Fruit fly (Drosophila melanogaster) whole organism, embryonic: ENCODE data around the gene SP555.

Experiments
- Adf1 ChIP-seq: fragments of 200-800 bp; sonication (Bioruptor generic); IDR thresholded peaks from 2 replicates; pipeline ENCODE4 v1.3.6; 2022; ENCODE audit warnings: missing biosample characterization, missing genetic modification characterization
- CG1024 ChIP-seq: fragments of 200-800 bp; sonication (Bioruptor generic); IDR thresholded peaks from 2 replicates; pipeline ENCODE4 v1.3.6; 2022; ENCODE audit warnings: missing biosample characterization, missing genetic modification characterization
- CG10462 ChIP-seq: fragments of 200-800 bp; sonication (Bioruptor generic); optimal IDR thresholded peaks from 2 replicates; lab custom pipeline; 2016; ENCODE audit warnings: missing biosample characterization, missing genetic modification characterization
- CG11085 ChIP-seq: fragments of 200-800 bp; sonication (Bioruptor generic); IDR thresholded peaks from 2 replicates; pipeline ENCODE4 v1.3.6; 2022; ENCODE audit warnings: missing biosample characterization, missing genetic modification characterization
- CG11456 ChIP-seq: fragments of 200-800 bp; sonication (Bioruptor generic); IDR thresholded peaks from 3 replicates; pipeline ENCODE4 v1.3.6; 2022; ENCODE audit warnings: missing biosample characterization, missing genetic modification characterization
- CG13894 ChIP-seq: fragments of 200-800 bp; sonication (Bioruptor generic); optimal IDR thresholded peaks from 3 replicates; lab custom pipeline; 2018; ENCODE audit warnings: missing biosample characterization, mild to moderate bottlenecking, missing genetic modification characterization, moderate library complexity
- CG17568 ChIP-seq: fragments of 200-800 bp; sonication (Bioruptor generic); optimal IDR thresholded peaks from 2 replicates; lab custom pipeline; 2018; ENCODE audit warnings: missing biosample characterization, mild to moderate bottlenecking, missing genetic modification characterization, moderate library complexity
- CG17802 ChIP-seq: fragments of 200-800 bp; sonication (Bioruptor generic); optimal IDR thresholded peaks from 2 replicates; lab custom pipeline; 2018; ENCODE audit warnings: missing biosample characterization, mild to moderate bottlenecking, missing genetic modification characterization, moderate library complexity
- CG2875 ChIP-seq: fragments of 200-800 bp; sonication (Bioruptor generic); optimal IDR thresholded peaks from 2 replicates; lab custom pipeline; 2017; ENCODE audit warnings: missing biosample characterization, mild to moderate bottlenecking, missing genetic modification characterization, missing genetic modification reagents
- CG32772 ChIP-seq: fragments of 200-800 bp; sonication (Bioruptor generic); IDR thresholded peaks from 2 replicates; pipeline ENCODE4 v1.3.6; 2022; ENCODE audit warnings: missing biosample characterization, missing genetic modification characterization
- CG3726 ChIP-seq: fragments of 200-800 bp; sonication (Bioruptor generic); IDR thresholded peaks from 3 replicates; pipeline ENCODE4, ENCODE4 v1.3.6; 2022; ENCODE audit warnings: missing biosample characterization, missing genetic modification characterization
- CG4360 ChIP-seq: fragments of 200-800 bp; sonication (Bioruptor generic); IDR thresholded peaks from 2 replicates; pipeline ENCODE4 v1.3.6; 2022; ENCODE audit warnings: missing biosample characterization, missing genetic modification characterization
- CG43689 ChIP-seq: fragments of 200-800 bp; sonication (Bioruptor generic); IDR thresholded peaks from 2 replicates; pipeline ENCODE4 v1.3.6; 2022; ENCODE audit warnings: missing biosample characterization, missing genetic modification characterization
- CG6175 ChIP-seq: fragments of 200-800 bp; sonication (Bioruptor generic); IDR thresholded peaks from 3 replicates; pipeline ENCODE4 v1.3.6; 2022; ENCODE audit warnings: missing biosample characterization, missing genetic modification characterization
- CG7271 ChIP-seq: fragments of 200-800 bp; sonication (Bioruptor generic); optimal IDR thresholded peaks from 2 replicates; lab custom pipeline; 2018; ENCODE audit warnings: missing biosample characterization, mild to moderate bottlenecking, missing genetic modification characterization, moderate library complexity
- CG8290 ChIP-seq, 3 experiments: fragments of 200-800 bp; sonication (Bioruptor generic); optimal IDR thresholded peaks; 2 replicates each; lab custom pipeline; 2016 to 2019; ENCODE audit warnings: missing biosample characterization in 3 of 3, missing genetic modification characterization in 3 of 3, mild to moderate bottlenecking in 2 of 3, moderate library complexity in 1 of 3
- CG8359 ChIP-seq: fragments of 200-800 bp; sonication (Bioruptor generic); optimal IDR thresholded peaks from 2 replicates; lab custom pipeline; 2017; ENCODE audit warnings: missing biosample characterization, mild to moderate bottlenecking, missing genetic modification characterization, borderline replicate concordance
- CoRest ChIP-seq: fragments of 200-800 bp; sonication (Bioruptor generic); optimal IDR thresholded peaks from 3 replicates; lab custom pipeline; 2018; ENCODE audit warnings: missing biosample characterization, mild to moderate bottlenecking, missing genetic modification characterization, moderate library complexity
- D19B ChIP-seq: fragments of 200-800 bp; sonication (Bioruptor generic); optimal IDR thresholded peaks from 2 replicates; lab custom pipeline; 2017; ENCODE audit warnings: missing biosample characterization, mild to moderate bottlenecking, missing genetic modification characterization
- Fer2 ChIP-seq: fragments of 200-800 bp; sonication (Bioruptor generic); optimal IDR thresholded peaks from 2 replicates; lab custom pipeline; 2018; ENCODE audit warnings: missing biosample characterization, mild to moderate bottlenecking, missing genetic modification characterization, moderate library complexity
- HLH4C ChIP-seq: fragments of 200-800 bp; sonication (Bioruptor generic); IDR thresholded peaks from 3 replicates; pipeline ENCODE4 v1.3.6; 2022; ENCODE audit warnings: missing biosample characterization, missing genetic modification characterization; ENCODE audit not compliant: partially characterized antibody
- Jarid2 ChIP-seq: fragments of 200-800 bp; sonication (Bioruptor generic); optimal IDR thresholded peaks from 3 replicates; lab custom pipeline; 2017; ENCODE audit warnings: mild to moderate bottlenecking, missing biosample characterization, missing genetic modification reagents, missing genetic modification characterization
- Sin3A ChIP-seq: fragments of >200 bp; optimal IDR thresholded peaks from 2 replicates; lab custom pipeline; 2018
- Stat92E ChIP-seq, 3 experiments: fragments of >200 bp in 2 of 3; fragments of 200-800 bp in 1 of 3; sonication (Bioruptor generic) in 1 of 3; optimal IDR thresholded peaks; 2 replicates each; lab custom pipeline; 2017 to 2019; ENCODE audit warnings: missing biosample characterization in 3 of 3, missing genetic modification characterization in 3 of 3, mild to moderate bottlenecking in 1 of 3, moderate library complexity in 1 of 3
- Tbp ChIP-seq: fragments of >200 bp; optimal IDR thresholded peaks from 2 replicates; lab custom pipeline; 2018; ENCODE audit warnings: missing biosample characterization, missing genetic modification characterization
- Usf ChIP-seq: fragments of 200-800 bp; sonication (Bioruptor generic); optimal IDR thresholded peaks from 2 replicates; lab custom pipeline; 2017; ENCODE audit warnings: missing genotype, missing biosample characterization, missing genetic modification characterization
- ac ChIP-seq: fragments of 200-800 bp; sonication (Bioruptor generic); optimal IDR thresholded peaks from 3 replicates; lab custom pipeline; 2017; ENCODE audit warnings: missing biosample characterization, mild to moderate bottlenecking, missing genetic modification characterization
- chn ChIP-seq: fragments of 200-800 bp; sonication (Bioruptor generic); optimal IDR thresholded peaks from 2 replicates; lab custom pipeline; 2016; ENCODE audit warnings: missing biosample characterization, missing genetic modification characterization
- ci ChIP-seq: fragments of 200-800 bp; sonication (Bioruptor generic); IDR thresholded peaks from 3 replicates; pipeline ENCODE4 v1.3.6; 2022; ENCODE audit warnings: missing biosample characterization, missing genetic modification characterization
- croc ChIP-seq: fragments of 200-800 bp; sonication (Bioruptor generic); conservative IDR thresholded peaks from 3 replicates; pipeline ENCODE4 v1.3.6; 2022; ENCODE audit warnings: missing biosample characterization, missing genetic modification characterization
- dpn ChIP-seq, 2 experiments: fragments of 200-800 bp; sonication (Bioruptor generic); optimal IDR thresholded peaks; 3 replicates each; lab custom pipeline; 2016; ENCODE audit warnings: missing biosample characterization in 2 of 2, missing genetic modification characterization in 2 of 2
- fd102C ChIP-seq: fragments of 200-800 bp; sonication (Bioruptor generic); optimal IDR thresholded peaks from 2 replicates; lab custom pipeline; 2018; ENCODE audit warnings: missing biosample characterization, mild to moderate bottlenecking, missing genetic modification characterization, moderate library complexity
- ham ChIP-seq: fragments of 200-800 bp; sonication (Bioruptor generic); IDR thresholded peaks from 2 replicates; pipeline ENCODE4 v1.3.6; 2022; ENCODE audit warnings: missing biosample characterization, missing genetic modification characterization
- knrl ChIP-seq: fragments of 200-800 bp; sonication (Bioruptor generic); IDR thresholded peaks from 3 replicates; pipeline ENCODE4 v1.3.6; 2022; ENCODE audit warnings: missing biosample characterization, missing genetic modification characterization; ENCODE audit not compliant: partially characterized antibody
- lab ChIP-seq: fragments of 200-800 bp; sonication (Bioruptor generic); optimal IDR thresholded peaks from 3 replicates; lab custom pipeline; 2017; ENCODE audit warnings: missing biosample characterization, missing genetic modification characterization, mild to moderate bottlenecking, moderate library complexity, missing genetic modification reagents
- lov ChIP-seq, 2 experiments: fragments of 200-800 bp in 1 of 2; fragments of >200 bp in 1 of 2; sonication (Bioruptor generic) in 1 of 2; IDR thresholded peaks in 1 of 2; optimal IDR thresholded peaks in 1 of 2; 2 replicates in 1 of 2; 3 replicates in 1 of 2; pipeline versions ENCODE4 v1.3.6 to Lab custom; 2017 to 2022; ENCODE audit warnings: missing biosample characterization in 1 of 2, missing genetic modification characterization in 1 of 2
- nerfin-1 ChIP-seq: fragments of 200-800 bp; sonication (Bioruptor generic); optimal IDR thresholded peaks from 3 replicates; lab custom pipeline; 2019; ENCODE audit warnings: missing biosample characterization, mild to moderate bottlenecking, missing genetic modification characterization, moderate library complexity
- nerfin-2 ChIP-seq: fragments of 200-800 bp; sonication (Bioruptor generic); IDR thresholded peaks from 2 replicates; pipeline ENCODE4 v1.3.6; 2022; ENCODE audit warnings: missing biosample characterization, missing genetic modification characterization; ENCODE audit not compliant: partially characterized antibody
- nmo ChIP-seq: fragments of 200-800 bp; sonication (Bioruptor generic); optimal IDR thresholded peaks from 2 replicates; lab custom pipeline; 2018; ENCODE audit warnings: missing biosample characterization, mild to moderate bottlenecking, missing genetic modification characterization, moderate library complexity
- onecut ChIP-seq: fragments of 200-800 bp; sonication (Bioruptor generic); IDR thresholded peaks from 2 replicates; pipeline ENCODE4 v1.3.6; 2022; ENCODE audit warnings: missing biosample characterization, missing genetic modification characterization
- otp ChIP-seq: fragments of 200-800 bp; sonication (Bioruptor generic); IDR thresholded peaks from 3 replicates; pipeline ENCODE4, ENCODE4 v1.3.6; 2022; ENCODE audit warnings: missing biosample characterization, missing genetic modification characterization
- p53 ChIP-seq: fragments of 200-800 bp; sonication (Bioruptor generic); optimal IDR thresholded peaks from 2 replicates; lab custom pipeline; 2016; ENCODE audit warnings: missing biosample characterization, missing genetic modification characterization
- run ChIP-seq: fragments of 200-800 bp; sonication (Bioruptor generic); optimal IDR thresholded peaks from 3 replicates; lab custom pipeline; 2018; ENCODE audit warnings: missing biosample characterization, mild to moderate bottlenecking, missing genetic modification characterization
- tin ChIP-seq: fragments of 200-800 bp; sonication (Bioruptor generic); optimal IDR thresholded peaks from 3 replicates; lab custom pipeline; 2016; ENCODE audit warnings: missing biosample characterization, missing genetic modification characterization
- tna ChIP-seq: fragments of 200-800 bp; sonication (Bioruptor generic); IDR thresholded peaks from 2 replicates; pipeline ENCODE4 v1.3.6; 2022; ENCODE audit warnings: missing biosample characterization, missing genetic modification characterization; ENCODE audit not compliant: partially characterized antibody
- trem ChIP-seq: fragments of 200-800 bp; optimal IDR thresholded peaks from 3 replicates; lab custom pipeline; 2019; ENCODE audit warnings: missing biosample characterization, mild to moderate bottlenecking, missing genetic modification characterization, moderate library complexity
- wor ChIP-seq: fragments of 200-800 bp; sonication (Bioruptor generic); IDR thresholded peaks from 2 replicates; pipeline ENCODE4 v1.3.6; 2022; ENCODE audit warnings: missing biosample characterization, missing genetic modification characterization
- yki ChIP-seq: fragments of >200 bp; optimal IDR thresholded peaks from 3 replicates; lab custom pipeline; 2018

The SP555 gene

dm6 chr2L:5086905-5087522, 49.5 kb downstream of the SP555 start (continued):
- TF ChIP-seq CG17802 (tag; lab: Kevin White, UChicago) (peak; percentile 34), nerfin-2 (GFP tag; lab: Robert Waterston, UW) (no peak), yki (lab: Kevin White, UChicago) (no peak), nerfin-1 (tag; lab: Kevin White, UChicago) (peak; percentile 76), run (peak; percentile 67), CG11456 (0 out of 3 replicates have a peak, but pooled peaks have one; percentile 7), Stat92E (GFP tag; optimal IDR thresholded peaks at IDR 0.05; lab: Kevin White, UChicago) (no peak), nmo (GFP tag; lab: Kevin White, UChicago) (peak; percentile 85), wor (peak; percentile 56), Sin3A (lab: Kevin White, UChicago) (no peak), trem (tag; lab: Kevin White, UChicago) (peak; percentile 67), CoRest (peak; percentile 83), CG13894 (peak; percentile 4), CG4360 (GFP tag; lab: Robert Waterston, UW) (0 out of 2 replicates have a peak, but pooled peaks have one; percentile 19), ac (GFP tag; lab: Kevin White, UChicago) (peak; percentile 43), Usf (peak; percentile 39), HLH4C (GFP tag; lab: Robert Waterston, UW) (no peak), p53 (GFP tag; lab: Kevin White, UChicago) (no peak), Tbp (GFP tag; lab: Kevin White, UChicago) (no peak), CG8359 (GFP tag; lab: Kevin White, UChicago) (peak; percentile 72), CG10462 (GFP tag; lab: Kevin White, UChicago) (peak; percentile 41), Jarid2 (GFP tag; lab: Kevin White, UChicago) (peak; percentile 53), CG17568 (GFP tag; lab: Kevin White, UChicago) (peak; percentile 47), CG7271 (tag; lab: Kevin White, UChicago) (no peak), dpn (GFP tag; optimal IDR thresholded peaks at IDR 0.05; lab: Kevin White, UChicago) (peak; percentile 72 to 74), lab (GFP tag; lab: Kevin White, UChicago) (peak; percentile 88), CG43689 (GFP tag; lab: Robert Waterston, UW) (peak; percentile 62; the same call in 1 of the 2 replicates), Adf1 (GFP tag; lab: Robert Waterston, UW) (no peak), ci (GFP tag; lab: Robert Waterston, UW) (peak; percentile 86), D19B (GFP tag; lab: Kevin White, UChicago) (peak; percentile 46), lov (optimal IDR thresholded peaks at IDR 0.05; lab: Kevin White, UChicago) (no peak), lov (GFP tag; IDR thresholded peaks at IDR 0.05; lab: Robert Waterston, UW) (no peak), CG1024 (GFP tag; lab: Robert Waterston, UW) (no peak), onecut (GFP tag; lab: Robert Waterston, UW) (peak; percentile 61), fd102C (GFP tag; lab: Kevin White, UChicago) (peak; percentile 17), croc (GFP tag; lab: Robert Waterston, UW) (peak; percentile 20; the same call in 1 of the 3 replicates), CG3726 (GFP tag; lab: Robert Waterston, UW) (no peak), chn (GFP tag; lab: Kevin White, UChicago) (peak; percentile 68), knrl (GFP tag; lab: Robert Waterston, UW) (no peak), ham (GFP tag; lab: Robert Waterston, UW) (no peak), CG6175 (GFP tag; lab: Robert Waterston, UW) (no peak), otp (peak; percentile 70; the same call in 1 of the 3 replicates), CG32772 (GFP tag; lab: Robert Waterston, UW) (0 out of 2 replicates have a peak, but pooled peaks have one; percentile 30), tin (GFP tag; lab: Kevin White, UChicago) (peak; percentile 49), CG8290 (GFP tag; optimal IDR thresholded peaks at IDR 0.05; lab: Kevin White, UChicago) (peak; percentile 40), CG8290 (tag; optimal IDR thresholded peaks at IDR 0.05; lab: Kevin White, UChicago) (peak in 1 of 2 experiments; percentile 50), Fer2 (peak; percentile 39), CG11085 (0 out of 2 replicates have a peak, but pooled peaks have one; percentile 7), CG2875 (GFP tag; lab: Kevin White, UChicago) (peak; percentile 64), tna (GFP tag; lab: Robert Waterston, UW) (no peak)
